Worm (Caenorhabditis elegans) whole organism, L4/young adult: ENCODE data around the gene rnp-5.

Experiments
- W03F9.2 ChIP-seq: fragments of 150-350 bp; optimal IDR thresholded peaks from 2 replicates; lab custom pipeline; 2014; ENCODE audit warnings: missing biosample characterization, missing genetic modification characterization
- dao-5 ChIP-seq: sonication (generic microtip); optimal IDR thresholded peaks from 2 replicates; lab custom pipeline; 2016; ENCODE audit warnings: missing genotype, missing genetic modification characterization, moderate library complexity, missing compliant biosample characterization
- him-1 ChIP-seq: sonication (generic microtip); optimal IDR thresholded peaks from 2 replicates; lab custom pipeline; 2016; ENCODE audit warnings: missing genotype, missing genetic modification reagents, missing genetic modification characterization, missing compliant biosample characterization

DNA sequence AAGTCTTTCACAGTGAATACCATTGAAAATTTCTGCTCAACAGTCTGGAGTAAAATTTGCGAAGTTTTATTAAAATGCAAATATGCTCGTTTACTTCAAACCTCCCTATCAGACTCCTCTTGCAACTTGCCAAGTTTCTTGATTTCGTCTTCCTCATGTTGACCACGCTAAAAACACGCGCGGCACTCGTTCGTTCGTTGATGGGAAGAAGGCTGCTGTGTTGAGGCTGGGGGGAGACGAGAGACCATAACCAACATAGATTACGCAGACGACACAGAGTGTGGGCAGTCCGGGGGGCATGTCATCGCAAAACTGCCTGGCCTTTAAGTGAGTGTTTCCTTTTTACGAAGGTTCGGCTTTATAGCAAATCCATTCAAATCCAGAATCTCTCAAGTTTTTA is 9.7 kb downstream of the rnp-5 start:
- TF ChIP-seq him-1 (tag; lab: Kevin White, UChicago) (no peak), W03F9.2 (tag; lab: Kevin White, UChicago) (no peak), dao-5 (tag; lab: Kevin White, UChicago) (no peak)
